Fruit fly (Drosophila melanogaster) whole organism, prepupa: Measurements from ENCODE around the gene CG3104.

Experiments used
- Blimp-1 ChIP-seq: fragments of 200-800 bp; sonication (Bioruptor generic); optimal IDR thresholded peaks from 3 replicates; lab custom pipeline; 2017; ENCODE audit warnings: missing biosample characterization, missing genetic modification characterization, mild to moderate bottlenecking, moderate library complexity, missing genetic modification reagents
- CG10631 ChIP-seq: fragments of 200-800 bp; sonication (Bioruptor generic); optimal IDR thresholded peaks from 2 replicates; lab custom pipeline; 2016; ENCODE audit warnings: missing biosample characterization, missing genetic modification characterization
- CG10669 ChIP-seq: fragments of 200-800 bp; sonication (Bioruptor generic); optimal IDR thresholded peaks from 3 replicates; lab custom pipeline; 2018; ENCODE audit warnings: missing biosample characterization, mild to moderate bottlenecking, missing genetic modification characterization, moderate library complexity
- CG11294 ChIP-seq: fragments of 200-800 bp; sonication (Bioruptor generic); IDR thresholded peaks from 2 replicates; pipeline ENCODE4 v1.3.6; 2022; ENCODE audit warnings: missing biosample characterization, missing genetic modification characterization
- CG11762 ChIP-seq: fragments of 200-800 bp; sonication (Bioruptor generic); optimal IDR thresholded peaks from 3 replicates; lab custom pipeline; 2016; ENCODE audit warnings: missing biosample characterization, missing genetic modification characterization; ENCODE audit not compliant: insufficient read depth
- CG11902 ChIP-seq: fragments of 200-800 bp; sonication (Bioruptor generic); optimal IDR thresholded peaks from 3 replicates; lab custom pipeline; 2016; ENCODE audit warnings: missing biosample characterization, missing genetic modification characterization
- CG15336 ChIP-seq: fragments of 200-800 bp; sonication (Bioruptor generic); IDR thresholded peaks from 2 replicates; pipeline ENCODE4 v1.3.6; 2022; ENCODE audit warnings: missing biosample characterization, missing genetic modification characterization
- CG1621 ChIP-seq: fragments of 200-800 bp; sonication (Bioruptor generic); optimal IDR thresholded peaks from 3 replicates; lab custom pipeline; 2018; ENCODE audit warnings: missing biosample characterization, mild to moderate bottlenecking, missing genetic modification characterization
- CG16779 ChIP-seq: fragments of 200-800 bp; sonication (Bioruptor generic); optimal IDR thresholded peaks from 3 replicates; lab custom pipeline; 2017; ENCODE audit warnings: missing biosample characterization, mild to moderate bottlenecking, missing genetic modification characterization
- CG3032 ChIP-seq: fragments of 200-800 bp; optimal IDR thresholded peaks from 2 replicates; lab custom pipeline; 2019; ENCODE audit warnings: missing biosample characterization, mild to moderate bottlenecking, missing genetic modification characterization, moderate library complexity
- CG31627 ChIP-seq: fragments of 200-800 bp; sonication (Bioruptor generic); optimal IDR thresholded peaks from 3 replicates; lab custom pipeline; 2016; ENCODE audit warnings: missing biosample characterization, missing genetic modification characterization
- CG32006 ChIP-seq: fragments of 200-800 bp; sonication (Bioruptor generic); optimal IDR thresholded peaks from 3 replicates; lab custom pipeline; 2017; ENCODE audit warnings: missing biosample characterization, mild to moderate bottlenecking, missing genetic modification characterization
- CG3919 ChIP-seq: fragments of 200-800 bp; sonication (Bioruptor generic); optimal IDR thresholded peaks from 3 replicates; lab custom pipeline; 2016; ENCODE audit warnings: missing biosample characterization, missing genetic modification characterization
- CG6163 ChIP-seq: fragments of 200-800 bp; sonication (Bioruptor generic); IDR thresholded peaks from 3 replicates; pipeline ENCODE4 v1.3.6; 2022; ENCODE audit warnings: missing biosample characterization, missing genetic modification characterization
- CG6276 ChIP-seq: fragments of 200-800 bp; sonication (Bioruptor generic); optimal IDR thresholded peaks from 2 replicates; lab custom pipeline; 2017; ENCODE audit warnings: missing biosample characterization, mild to moderate bottlenecking, missing genetic modification characterization
- CG6792 ChIP-seq: fragments of 200-800 bp; sonication (Bioruptor generic); optimal IDR thresholded peaks from 3 replicates; lab custom pipeline; 2016; ENCODE audit warnings: missing biosample characterization, missing genetic modification characterization
- CG6808 ChIP-seq: fragments of 200-800 bp; sonication (Bioruptor generic); optimal IDR thresholded peaks from 3 replicates; lab custom pipeline; 2017; ENCODE audit warnings: missing biosample characterization, missing genetic modification characterization, mild to moderate bottlenecking, moderate library complexity, missing genetic modification reagents
- CG6854 ChIP-seq: fragments of 200-800 bp; sonication (Bioruptor generic); optimal IDR thresholded peaks from 2 replicates; lab custom pipeline; 2017; ENCODE audit warnings: missing biosample characterization, mild to moderate bottlenecking, missing genetic modification characterization
- CG7368 ChIP-seq: fragments of 200-800 bp; sonication (Bioruptor generic); optimal IDR thresholded peaks from 3 replicates; lab custom pipeline; 2016; ENCODE audit warnings: missing biosample characterization, missing genetic modification characterization
- CG8119 ChIP-seq: fragments of 200-800 bp; sonication (Bioruptor generic); IDR thresholded peaks from 3 replicates; pipeline ENCODE4 v1.3.6; 2022; ENCODE audit warnings: missing biosample characterization, missing genetic modification characterization
- CG8319 ChIP-seq: fragments of 200-800 bp; sonication (Bioruptor generic); optimal IDR thresholded peaks from 3 replicates; lab custom pipeline; 2016; ENCODE audit warnings: missing biosample characterization, missing genetic modification characterization
- CG8632 ChIP-seq: fragments of 200-800 bp; sonication (Bioruptor generic); optimal IDR thresholded peaks from 3 replicates; lab custom pipeline; 2016; ENCODE audit warnings: missing biosample characterization, missing genetic modification characterization
- CG9139 ChIP-seq: fragments of 200-800 bp; sonication (Bioruptor generic); optimal IDR thresholded peaks from 3 replicates; lab custom pipeline; 2017; ENCODE audit warnings: missing biosample characterization, mild to moderate bottlenecking, missing genetic modification characterization
- Eip78C ChIP-seq: fragments of 200-800 bp; sonication (Bioruptor generic); peaks from one replicate; lab custom pipeline; 2016; ENCODE audit warnings: missing biosample characterization, missing genetic modification characterization
- Ets96B ChIP-seq: fragments of 200-800 bp; optimal IDR thresholded peaks from 2 replicates; lab custom pipeline; 2019; ENCODE audit warnings: missing biosample characterization, mild to moderate bottlenecking, missing genetic modification characterization, moderate library complexity
- Gug ChIP-seq: fragments of 200-800 bp; sonication (Bioruptor generic); IDR thresholded peaks from 2 replicates; pipeline ENCODE4 v1.3.6; 2022; ENCODE audit warnings: missing biosample characterization, missing genetic modification characterization
- Hr38 ChIP-seq: sonication (Bioruptor generic); optimal IDR thresholded peaks from 2 replicates; lab custom pipeline; 2016; ENCODE audit warnings: missing biosample characterization, missing genetic modification characterization
- Hr39 ChIP-seq: fragments of 200-800 bp; sonication (Bioruptor generic); optimal IDR thresholded peaks from 2 replicates; lab custom pipeline; 2016; ENCODE audit warnings: missing biosample characterization, missing genetic modification characterization
- Hr4 ChIP-seq: fragments of 200-800 bp; sonication (Bioruptor generic); optimal IDR thresholded peaks from 3 replicates; lab custom pipeline; 2016; ENCODE audit warnings: missing biosample characterization, missing genetic modification characterization
- Lpt ChIP-seq: fragments of 200-800 bp; sonication (Bioruptor generic); optimal IDR thresholded peaks from 3 replicates; lab custom pipeline; 2016; ENCODE audit warnings: missing biosample characterization, missing genetic modification characterization
- Smox ChIP-seq: fragments of 200-800 bp; sonication (Bioruptor generic); optimal IDR thresholded peaks from 3 replicates; lab custom pipeline; 2016; ENCODE audit warnings: missing biosample characterization, missing genetic modification characterization
- Sox102F ChIP-seq: fragments of 200-800 bp; sonication (Bioruptor generic); optimal IDR thresholded peaks from 2 replicates; lab custom pipeline; 2016; ENCODE audit warnings: missing biosample characterization, mild to moderate bottlenecking, missing genetic modification characterization
- Sox14 ChIP-seq: fragments of 200-800 bp; sonication (Bioruptor generic); optimal IDR thresholded peaks from 3 replicates; lab custom pipeline; 2016; ENCODE audit warnings: missing biosample characterization, missing genetic modification characterization
- achi ChIP-seq: fragments of 200-800 bp; sonication (Bioruptor generic); optimal IDR thresholded peaks from 3 replicates; lab custom pipeline; 2016; ENCODE audit warnings: missing biosample characterization, missing genetic modification characterization
- acj6 ChIP-seq: fragments of 200-800 bp; sonication (Bioruptor generic); optimal IDR thresholded peaks from 3 replicates; lab custom pipeline; 2016; ENCODE audit warnings: missing biosample characterization, missing genetic modification characterization
- cyc ChIP-seq: fragments of 200-800 bp; sonication (Bioruptor generic); optimal IDR thresholded peaks from 3 replicates; lab custom pipeline; 2016; ENCODE audit warnings: missing biosample characterization, missing genetic modification characterization
- eg ChIP-seq: fragments of 200-800 bp; sonication (Bioruptor generic); IDR thresholded peaks from 3 replicates; pipeline ENCODE4 v1.3.6; 2022; ENCODE audit warnings: missing biosample characterization, missing genetic modification characterization
- fkh ChIP-seq: fragments of 200-800 bp; sonication (Bioruptor generic); optimal IDR thresholded peaks from 3 replicates; lab custom pipeline; 2017; ENCODE audit warnings: missing biosample characterization, mild to moderate bottlenecking, missing genetic modification characterization, moderate library complexity
- lz ChIP-seq: fragments of 200-800 bp; sonication (Bioruptor generic); optimal IDR thresholded peaks from 3 replicates; lab custom pipeline; 2016; ENCODE audit warnings: missing biosample characterization, missing genetic modification characterization
- net ChIP-seq: fragments of 200-800 bp; sonication (Bioruptor generic); optimal IDR thresholded peaks from 3 replicates; lab custom pipeline; 2016; ENCODE audit warnings: missing biosample characterization, missing genetic modification characterization
- salr ChIP-seq, 2 experiments: fragments of 200-800 bp; sonication (Bioruptor generic); optimal IDR thresholded peaks; 3 replicates each; lab custom pipeline; 2016 to 2018; ENCODE audit warnings: missing biosample characterization in 2 of 2, missing genetic modification characterization in 2 of 2, mild to moderate bottlenecking in 1 of 2
- spab ChIP-seq: fragments of 200-800 bp; sonication (Bioruptor generic); optimal IDR thresholded peaks from 2 replicates; lab custom pipeline; 2017; ENCODE audit warnings: missing biosample characterization, mild to moderate bottlenecking, missing genetic modification characterization, missing genetic modification reagents
- ss ChIP-seq, 2 experiments: fragments of 200-800 bp; sonication (Bioruptor generic); optimal IDR thresholded peaks; 2 replicates in 1 of 2; 3 replicates in 1 of 2; lab custom pipeline; 2017 to 2018; ENCODE audit warnings: mild to moderate bottlenecking in 2 of 2, missing biosample characterization in 2 of 2, missing genetic modification characterization in 2 of 2, moderate library complexity in 1 of 2
- svp ChIP-seq: fragments of 200-800 bp; sonication (Bioruptor generic); peaks from one replicate; lab custom pipeline; 2016; ENCODE audit warnings: missing biosample characterization, missing genetic modification characterization

The CG3104 gene

dm6 chr2L:2804634-2805311 is 50.8 kb downstream of the CG3104 start, which contains the start of gene daw (continued):
- TF ChIP-seq svp (GFP tag; lab: Kevin White, UChicago) (peak; percentile 89), CG6792 (GFP tag; lab: Kevin White, UChicago) (no peak), CG9139 (GFP tag; lab: Kevin White, UChicago) (peak; percentile 90), CG16779 (tag; lab: Kevin White, UChicago) (peak; percentile 76), Hr38 (GFP tag; lab: Kevin White, UChicago) (no peak), spab (peak; percentile 73), Ets96B (peak; percentile 49), CG6854 (peak; percentile 89), fkh (GFP tag; lab: Kevin White, UChicago) (no peak), CG31627 (no peak), CG10631 (GFP tag; lab: Kevin White, UChicago) (no peak), Sox14 (GFP tag; lab: Kevin White, UChicago) (peak; percentile 38), Hr39 (GFP tag; lab: Kevin White, UChicago) (no peak), CG8319 (GFP tag; lab: Kevin White, UChicago) (peak; percentile 39), CG10669 (GFP tag; lab: Kevin White, UChicago) (peak; percentile 58), Lpt (GFP tag; lab: Kevin White, UChicago) (peak; percentile 6), CG11294 (GFP tag; lab: Robert Waterston, UW) (no peak), achi (GFP tag; lab: Kevin White, UChicago) (peak; percentile 60), Sox102F (GFP tag; lab: Kevin White, UChicago) (peak; percentile 59), Gug (no peak), CG11902 (GFP tag; lab: Kevin White, UChicago) (no peak), CG6163 (GFP tag; lab: Robert Waterston, UW) (peak; percentile 60; the same call in 2 of the 3 replicates), Smox (GFP tag; lab: Kevin White, UChicago) (peak; percentile 10), lz (GFP tag; lab: Kevin White, UChicago) (no peak), Eip78C (GFP tag; lab: Kevin White, UChicago) (peak; percentile 76), CG11762 (GFP tag; lab: Kevin White, UChicago) (peak; percentile 12), acj6 (GFP tag; lab: Kevin White, UChicago) (no peak)

dm6 chr2L:2802527-2802926 is 53.1 kb downstream of the CG3104 start:
- TF ChIP-seq net (GFP tag; lab: Kevin White, UChicago) (peak; percentile 38), Blimp-1 (GFP tag; lab: Kevin White, UChicago) (no peak), Eip78C (GFP tag; lab: Kevin White, UChicago) (peak; percentile 76), CG1621 (tag; lab: Kevin White, UChicago) (peak; percentile 55), CG8319 (GFP tag; lab: Kevin White, UChicago) (no peak), CG6276 (GFP tag; lab: Kevin White, UChicago) (peak; percentile 88), CG3919 (GFP tag; lab: Kevin White, UChicago) (peak; percentile 43), ss (GFP tag; optimal IDR thresholded peaks at IDR 0.05; lab: Kevin White, UChicago) (peak; percentile 90 to 91), Hr38 (GFP tag; lab: Kevin White, UChicago) (peak; percentile 27), fkh (GFP tag; lab: Kevin White, UChicago) (no peak), CG3032 (tag; lab: Kevin White, UChicago) (peak; percentile 16), Gug (no peak), CG8119 (GFP tag; lab: Robert Waterston, UW) (peak; percentile 59; the same call in 2 of the 3 replicates), CG8632 (GFP tag; lab: Kevin White, UChicago) (no peak), CG7368 (GFP tag; lab: Kevin White, UChicago) (peak; percentile 33), CG32006 (GFP tag; lab: Kevin White, UChicago) (no peak), CG16779 (tag; lab: Kevin White, UChicago) (peak; percentile 39), CG9139 (GFP tag; lab: Kevin White, UChicago) (peak; percentile 88), salr (GFP tag; optimal IDR thresholded peaks at IDR 0.05; lab: Kevin White, UChicago) (no peak), Lpt (GFP tag; lab: Kevin White, UChicago) (peak; percentile 10), Hr4 (GFP tag; lab: Kevin White, UChicago) (peak; percentile 3), CG6808 (GFP tag; lab: Kevin White, UChicago) (peak; percentile 84), CG15336 (GFP tag; lab: Robert Waterston, UW) (peak; percentile 43), CG6163 (GFP tag; lab: Robert Waterston, UW) (no peak; the same call in 2 of the 3 replicates), Smox (GFP tag; lab: Kevin White, UChicago) (no peak), spab (peak; percentile 73), svp (GFP tag; lab: Kevin White, UChicago) (peak; percentile 10), CG6854 (peak; percentile 32), Ets96B (peak; percentile 33), acj6 (GFP tag; lab: Kevin White, UChicago) (no peak), cyc (GFP tag; lab: Kevin White, UChicago) (no peak), eg (0 out of 3 replicates have a peak, but pooled peaks have one; percentile 37), CG10669 (GFP tag; lab: Kevin White, UChicago) (peak; percentile 57), lz (GFP tag; lab: Kevin White, UChicago) (no peak)
